Worm (Caenorhabditis elegans): ENCODE data around the gene glr-1.

glr-1 gene

DNA sequence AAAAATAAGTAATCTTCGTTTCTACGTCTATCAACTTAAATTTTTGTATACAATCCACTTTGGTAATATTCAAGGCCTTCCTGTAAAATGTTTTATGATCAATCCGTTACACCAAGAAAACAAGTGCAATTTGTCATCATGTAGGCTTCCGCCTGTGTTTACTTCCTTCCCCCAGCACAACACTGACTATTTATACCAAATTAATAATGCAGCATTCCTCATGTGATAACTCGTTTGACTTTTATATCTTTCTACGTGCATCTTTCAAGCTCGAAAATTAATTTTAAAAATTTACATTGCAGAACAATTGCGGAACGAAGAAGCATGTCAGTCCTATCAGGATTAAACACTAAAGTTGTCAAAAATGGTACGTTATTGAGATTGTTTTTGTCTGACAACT lies 34.0 kb downstream of the glr-1 start, which contains the start of gene gsto-2:
Gene gsto-2 (plus strand): TSS at position 301 of the 400 bp plus-strand sequence.
- TF ChIP-seq aly-2 (tag; optimal IDR thresholded peaks at IDR 0.05) (no peak), ceh-82 (tag; optimal IDR thresholded peaks at IDR 0.05) (no peak), lin-39 (tag; optimal IDR thresholded peaks at IDR 0.05) (no peak), unc-62 (GFP tag; optimal IDR thresholded peaks at IDR 0.05) (no peak), lin-15B (tag; optimal IDR thresholded peaks at IDR 0.05) (no peak), hmg-11 (tag; optimal IDR thresholded peaks at IDR 0.05) (no peak), zag-1 (tag; optimal IDR thresholded peaks at IDR 0.05) (no peak), nhr-237 (tag; optimal IDR thresholded peaks at IDR 0.05) (no peak)

- no peak for TF ChIP-seq unc-39 (tag; optimal IDR thresholded peaks at IDR 0.05)
- no peak for TF ChIP-seq ZK546.5 (tag; optimal IDR thresholded peaks at IDR 0.05)
- TF ChIP-seq skn-1 (tag; optimal IDR thresholded peaks at IDR 0.05), result peak; percentile 99
- TF ChIP-seq nhr-25 (tag; optimal IDR thresholded peaks at IDR 0.05), result peak; percentile 6
- no peak for TF ChIP-seq lin-39 (tag; optimal IDR thresholded peaks at IDR 0.05)
- TF ChIP-seq nfya-1 (tag; optimal IDR thresholded peaks at IDR 0.05; ENCODE audit: insufficient read depth), result peak; percentile 27
- TF ChIP-seq tbx-2 (tag; optimal IDR thresholded peaks at IDR 0.05), result no peak
- peak; percentile 22 for TF ChIP-seq elt-2 (tag; optimal IDR thresholded peaks at IDR 0.05)
- TF ChIP-seq ceh-82 (tag; optimal IDR thresholded peaks at IDR 0.05), result no peak
- no peak for TF ChIP-seq lin-15B (tag; optimal IDR thresholded peaks at IDR 0.05)
- no peak for TF ChIP-seq ama-1 (optimal IDR thresholded peaks at IDR 0.05)
- TF ChIP-seq egl-27 (tag; optimal IDR thresholded peaks at IDR 0.05), result no peak
- peak; percentile 52 for TF ChIP-seq pqm-1 (tag; optimal IDR thresholded peaks at IDR 0.05)
- no peak for TF ChIP-seq elt-1 (tag; optimal IDR thresholded peaks at IDR 0.05)
- peak; percentile 57 for TF ChIP-seq pha-4 (tag; optimal IDR thresholded peaks at IDR 0.05)
These were observed 36.3 kb downstream of the glr-1 start, which contains the start of gene C02D5.4 for ce11 chrIII:8552125-8552524. Gene C02D5.4, plus strand, starts transcription at chrIII:8552165.

ce11 chrIII:8551705-8552104 lies 36.7 kb downstream of the glr-1 start:
- no peak for TF ChIP-seq nhr-77 (tag; optimal IDR thresholded peaks at IDR 0.05)
- no peak for TF ChIP-seq elt-2 (tag; optimal IDR thresholded peaks at IDR 0.05)
- no peak for TF ChIP-seq R02D3.7 (tag; optimal IDR thresholded peaks at IDR 0.05)
- TF ChIP-seq eor-1 (tag; optimal IDR thresholded peaks at IDR 0.05), result no peak

DNA sequence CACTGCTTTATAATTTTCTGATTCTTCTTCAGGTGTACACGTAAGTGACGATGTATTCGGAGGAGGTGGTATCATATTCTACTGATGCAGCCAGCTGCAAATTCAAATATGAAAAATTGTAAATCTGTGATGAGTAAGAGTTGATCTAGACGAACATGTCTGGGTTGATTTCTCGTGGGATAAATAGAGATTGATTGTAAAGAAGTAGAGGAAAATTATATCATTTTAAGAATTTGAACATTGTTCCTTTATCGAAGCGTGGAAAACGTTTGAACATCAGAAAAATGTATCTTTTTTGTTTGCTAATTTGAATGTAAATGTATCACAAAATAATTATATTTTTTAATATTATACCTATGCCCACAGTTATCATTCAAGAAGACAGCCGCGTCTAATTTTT lies 42.9 kb downstream of the glr-1 start, which contains the start of gene ZC21.6:
Gene ZC21.6 (minus strand): TSS at position 101 of the 400 bp plus-strand sequence.
- TF ChIP-seq nhr-12 (tag; optimal IDR thresholded peaks at IDR 0.05), result no peak
- TF ChIP-seq hmg-11 (tag; optimal IDR thresholded peaks at IDR 0.05), result no peak

ce11 chrIII:8535445-8535844 lies 53.0 kb downstream of the glr-1 start:
- TF ChIP-seq nfya-1 (tag; optimal IDR thresholded peaks at IDR 0.05; ENCODE audit: insufficient read depth) (no peak), R02D3.7 (tag; optimal IDR thresholded peaks at IDR 0.05) (no peak), ztf-11 (tag; optimal IDR thresholded peaks at IDR 0.05) (no peak)

DNA sequence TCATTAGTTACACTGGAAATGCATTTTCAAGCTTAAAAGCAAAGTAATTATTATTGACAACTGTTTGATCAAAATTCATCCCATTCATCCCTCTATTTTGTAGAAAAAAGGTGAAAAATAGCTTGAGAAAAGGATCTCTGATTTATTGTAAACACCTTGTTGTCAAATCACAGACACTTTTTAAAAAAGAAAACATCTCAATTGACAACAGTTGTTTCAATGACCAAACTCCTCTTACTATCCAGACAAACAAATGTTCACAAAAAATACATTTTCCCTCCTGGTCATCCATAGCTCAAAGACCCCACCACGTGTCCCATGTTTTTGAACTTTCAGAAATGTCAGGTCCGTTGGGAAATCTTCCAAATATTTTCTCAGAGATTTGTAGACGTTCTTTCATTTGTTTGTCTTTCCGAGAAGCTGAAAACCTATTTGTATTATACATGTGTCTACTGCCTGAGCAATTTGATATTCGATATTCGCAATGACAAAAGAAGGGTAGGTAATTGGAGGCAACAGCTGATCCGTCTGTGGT lies 53.7 kb downstream of the glr-1 start, which contains the start of gene trp-1:
Gene trp-1 (plus strand): TSS at position 485 of the 535 bp plus-strand sequence.
- no peak for TF ChIP-seq egl-5 (tag; optimal IDR thresholded peaks at IDR 0.05)
- TF ChIP-seq nhr-77 (tag; optimal IDR thresholded peaks at IDR 0.05), result no peak
- TF ChIP-seq lin-15B (tag; optimal IDR thresholded peaks at IDR 0.05), result no peak
- no peak for TF ChIP-seq nhr-28 (tag; optimal IDR thresholded peaks at IDR 0.05)
- no peak for TF ChIP-seq daf-12 (tag; optimal IDR thresholded peaks at IDR 0.05)
- TF ChIP-seq unc-39 (tag; optimal IDR thresholded peaks at IDR 0.05), result no peak
- no peak for TF ChIP-seq zag-1 (tag; optimal IDR thresholded peaks at IDR 0.05)
- TF ChIP-seq ztf-4 (tag; optimal IDR thresholded peaks at IDR 0.05), result no peak
- no peak for TF ChIP-seq sea-2 (GFP tag; optimal IDR thresholded peaks at IDR 0.05)
